Fruit fly (Drosophila melanogaster) Kc167 (cell line): ENCODE data around the gene CG4704.

Source experiments
- Myc ChIP-seq: fragments of >200 bp; optimal IDR thresholded peaks from 2 replicates; lab custom pipeline; 2017; ENCODE audit warnings: missing external identifiers
- Sin3A ChIP-seq: fragments of >200 bp; optimal IDR thresholded peaks from 2 replicates; lab custom pipeline; 2018; ENCODE audit warnings: missing external identifiers
- h ChIP-seq: fragments of >200 bp; optimal IDR thresholded peaks from 3 replicates; lab custom pipeline; 2018; ENCODE audit warnings: missing external identifiers
- insv ChIP-seq: fragments of >200 bp; optimal IDR thresholded peaks from 3 replicates; lab custom pipeline; 2018; ENCODE audit warnings: missing external identifiers
- psq ChIP-seq: fragments of >200 bp; optimal IDR thresholded peaks from 2 replicates; lab custom pipeline; 2017; ENCODE audit warnings: missing external identifiers
- ttk ChIP-seq: sonication (Bioruptor generic); optimal IDR thresholded peaks from 2 replicates; lab custom pipeline; 2017; ENCODE audit warnings: missing external identifiers

CG4704 gene

DNA sequence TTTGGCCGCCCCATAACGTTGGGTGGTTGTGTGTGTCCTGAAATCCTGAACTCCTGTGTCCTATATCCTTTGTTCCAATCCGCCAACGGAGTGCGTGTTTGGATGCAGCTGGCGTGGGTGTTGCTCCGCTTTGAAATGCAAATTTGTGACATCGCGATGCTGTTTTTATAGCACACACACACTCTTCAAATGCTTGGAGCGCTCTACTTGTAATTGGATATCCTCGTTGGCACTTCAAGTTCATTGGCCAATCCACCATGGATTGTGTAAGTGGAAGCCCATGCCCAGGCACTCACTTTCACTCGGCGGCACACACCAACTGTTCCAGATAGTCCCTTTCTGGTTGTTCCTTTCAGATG, 30.0 kb downstream of the CG4704 start, which contains the start of gene CG13840:
Gene CG13840, minus strand, starts transcription at position 101 of the 359 bp plus-strand sequence.
- TF ChIP-seq Sin3A (lab: Kevin White, UChicago), result no peak
- TF ChIP-seq h (lab: Kevin White, UChicago), result no peak
- TF ChIP-seq psq, result no peak
- TF ChIP-seq Myc (lab: Kevin White, UChicago), result no peak
- TF ChIP-seq ttk (lab: Kevin White, UChicago), result no peak
- no peak for TF ChIP-seq insv (lab: Kevin White, UChicago)

DNA sequence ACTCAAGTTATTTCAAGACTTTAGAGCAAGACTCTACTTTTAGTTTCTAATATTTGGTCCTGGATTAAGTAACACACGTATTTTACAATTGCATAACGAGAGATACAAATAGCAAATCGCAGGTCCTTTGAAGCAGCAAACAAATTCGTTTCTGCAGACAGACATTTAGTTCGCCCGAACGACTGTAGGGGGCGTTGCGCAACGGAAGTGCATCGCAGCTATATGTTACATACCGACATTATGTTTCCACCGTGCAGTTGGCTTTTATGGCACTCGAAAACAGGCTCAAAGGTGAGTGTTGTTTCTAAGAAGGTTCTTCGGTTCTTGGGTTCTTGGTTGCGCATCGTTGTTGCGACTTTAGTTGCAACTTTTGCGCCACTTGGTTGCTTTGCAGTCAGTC, 35.8 kb downstream of the CG4704 start:
- TF ChIP-seq psq (no peak), h (lab: Kevin White, UChicago) (no peak)

DNA sequence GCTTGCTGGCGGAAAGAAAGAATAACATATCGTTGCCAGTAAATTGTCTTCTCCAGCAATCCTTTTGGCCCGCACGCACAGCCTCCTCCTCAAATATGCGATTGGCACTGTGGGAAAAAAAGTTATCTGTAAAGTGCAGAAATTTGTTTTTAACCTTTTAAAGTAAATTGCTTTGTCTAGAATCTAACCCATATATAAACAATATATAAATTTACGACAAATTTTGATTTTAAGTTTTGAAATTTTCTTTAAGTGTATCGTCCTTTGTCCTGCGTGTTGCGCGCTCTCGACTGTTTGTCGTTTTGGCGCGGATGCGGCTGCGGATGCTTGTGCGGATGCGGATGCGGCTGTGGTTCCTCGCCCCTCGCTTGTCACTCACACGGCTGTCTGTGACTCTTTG, 39.0 kb downstream of the CG4704 start:
- TF ChIP-seq Sin3A (lab: Kevin White, UChicago) (no peak), psq (no peak), insv (lab: Kevin White, UChicago) (no peak), Myc (lab: Kevin White, UChicago) (no peak), h (lab: Kevin White, UChicago) (no peak), ttk (lab: Kevin White, UChicago) (no peak)

DNA sequence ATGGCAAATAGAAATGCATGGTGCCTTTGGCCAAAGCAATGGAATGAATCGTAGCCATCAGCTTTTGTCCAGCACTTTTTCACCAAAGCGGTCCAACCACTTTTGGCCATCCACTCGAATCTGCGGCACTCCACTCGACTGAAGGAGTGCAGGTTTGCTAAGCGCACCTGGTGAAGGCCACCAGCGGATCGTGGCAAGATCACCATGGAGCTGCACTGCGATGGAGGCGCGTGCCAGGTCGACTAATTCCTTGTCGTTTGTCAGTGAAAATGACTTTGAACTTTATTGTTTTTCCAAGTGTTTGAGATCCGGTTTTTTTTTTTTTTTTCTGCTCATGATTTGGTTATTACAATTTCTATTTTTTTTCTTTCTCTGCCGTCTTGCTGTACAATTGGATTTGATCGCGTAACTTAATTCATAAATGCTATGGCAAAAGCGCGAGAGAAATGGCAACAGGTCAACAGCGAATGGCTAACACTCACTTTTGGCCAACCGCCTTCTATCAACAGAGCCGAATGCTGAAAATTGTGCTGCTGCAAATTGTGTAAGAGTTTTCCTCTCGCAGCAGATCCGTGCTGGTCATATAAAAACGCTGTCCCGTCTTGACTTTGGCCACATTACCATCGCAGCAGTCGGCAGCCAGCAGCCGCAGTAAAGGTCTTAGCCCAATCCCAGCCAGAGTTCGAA, 42.3 kb downstream of the CG4704 start, which contains the start of gene CG7031:
Gene CG7031, plus strand, starts transcription at position 637 of the 687 bp plus-strand sequence.
- no peak for TF ChIP-seq h (lab: Kevin White, UChicago)
- no peak for TF ChIP-seq psq
- no peak for TF ChIP-seq Sin3A (lab: Kevin White, UChicago)
- no peak for TF ChIP-seq insv (lab: Kevin White, UChicago)
- TF ChIP-seq ttk (lab: Kevin White, UChicago), result no peak
- TF ChIP-seq Myc (lab: Kevin White, UChicago), result no peak
